Worm (Caenorhabditis elegans): Measurements from ENCODE around the gene F55B11.6.

ce11 chrIV:14385140-14385539 is 31.9 kb downstream of the F55B11.6 start:
- no peak for TF ChIP-seq jun-1 (tag; optimal IDR thresholded peaks at IDR 0.05)
- TF ChIP-seq ZK546.5 (tag; optimal IDR thresholded peaks at IDR 0.05): no peak
- no peak for TF ChIP-seq lin-15B (tag; optimal IDR thresholded peaks at IDR 0.05)
- TF ChIP-seq unc-39 (tag; optimal IDR thresholded peaks at IDR 0.05): no peak
- TF ChIP-seq nhr-67 (tag; optimal IDR thresholded peaks at IDR 0.05): no peak
- no peak for TF ChIP-seq skn-1 (tag; optimal IDR thresholded peaks at IDR 0.05)
- TF ChIP-seq elt-3 (tag; optimal IDR thresholded peaks at IDR 0.05): no peak
- no peak for TF ChIP-seq nhr-237 (tag; optimal IDR thresholded peaks at IDR 0.05)
- TF ChIP-seq nhr-77 (tag; optimal IDR thresholded peaks at IDR 0.05): no peak
- no peak for TF ChIP-seq pqm-1 (tag; optimal IDR thresholded peaks at IDR 0.05)
- TF ChIP-seq ceh-82 (tag; optimal IDR thresholded peaks at IDR 0.05): no peak
- TF ChIP-seq nhr-76 (tag; optimal IDR thresholded peaks at IDR 0.05): no peak
- TF ChIP-seq nhr-28 (tag; optimal IDR thresholded peaks at IDR 0.05): no peak
- TF ChIP-seq nhr-11 (tag; optimal IDR thresholded peaks at IDR 0.05): no peak

Data from whole organism, L3 larva.